Fruit fly (Drosophila melanogaster) whole organism, embryonic: ENCODE measurements around the gene Prx5.
A peak's percentile ranks its signal among the peaks of the same experiment; 100 is the strongest.

Experiments used
- Aef1 ChIP-seq: fragments of 200-800 bp; sonication (Bioruptor generic); IDR thresholded peaks from 3 replicates; pipeline ENCODE4 v1.3.6; 2022; ENCODE audit warnings: missing biosample characterization, missing genetic modification characterization
- Bdp1 ChIP-seq: fragments of 200-800 bp; sonication (Bioruptor generic); optimal IDR thresholded peaks from 3 replicates; lab custom pipeline; 2016; ENCODE audit warnings: missing biosample characterization, missing genetic modification characterization
- CG12299 ChIP-seq: fragments of 200-800 bp; sonication (Bioruptor generic); optimal IDR thresholded peaks from 2 replicates; lab custom pipeline; 2018; ENCODE audit warnings: missing biosample characterization, mild to moderate bottlenecking, missing genetic modification characterization
- CG12659 ChIP-seq: fragments of 200-800 bp; sonication (Bioruptor generic); optimal IDR thresholded peaks from 3 replicates; lab custom pipeline; 2017; ENCODE audit warnings: mild to moderate bottlenecking, missing biosample characterization, missing genetic modification reagents, missing genetic modification characterization
- CG13624 ChIP-seq: fragments of 200-800 bp; sonication (Bioruptor generic); optimal IDR thresholded peaks from 2 replicates; lab custom pipeline; 2016; ENCODE audit warnings: missing biosample characterization, missing genetic modification characterization
- CG15601 ChIP-seq: fragments of 200-800 bp; sonication (Bioruptor generic); optimal IDR thresholded peaks from 3 replicates; lab custom pipeline; 2019; ENCODE audit warnings: missing biosample characterization, mild to moderate bottlenecking, missing genetic modification characterization, moderate library complexity
- CG1602 ChIP-seq: fragments of 200-800 bp; sonication (Bioruptor generic); optimal IDR thresholded peaks from 3 replicates; lab custom pipeline; 2016; ENCODE audit warnings: missing biosample characterization, missing genetic modification characterization
- CG16863 ChIP-seq: fragments of 200-800 bp; sonication (Bioruptor generic); optimal IDR thresholded peaks from 3 replicates; lab custom pipeline; 2016; ENCODE audit warnings: missing biosample characterization, missing genetic modification characterization
- CG17328 ChIP-seq: fragments of 200-800 bp; sonication (Bioruptor generic); IDR thresholded peaks from 2 replicates; pipeline ENCODE4 v1.3.6; 2022; ENCODE audit warnings: missing biosample characterization, missing genetic modification characterization
- CG17912 ChIP-seq: fragments of 200-800 bp; sonication (Bioruptor generic); optimal IDR thresholded peaks from 2 replicates; lab custom pipeline; 2018; ENCODE audit warnings: missing biosample characterization, mild to moderate bottlenecking, missing genetic modification characterization
- CG18619 ChIP-seq: fragments of 200-800 bp; sonication (Bioruptor generic); optimal IDR thresholded peaks from 3 replicates; lab custom pipeline; 2017; ENCODE audit warnings: missing biosample characterization, mild to moderate bottlenecking, missing genetic modification characterization
- CG3838 ChIP-seq: fragments of 200-800 bp; sonication (Bioruptor generic); optimal IDR thresholded peaks from 3 replicates; lab custom pipeline; 2016; ENCODE audit warnings: missing biosample characterization, missing genetic modification characterization
- CG4820 ChIP-seq: fragments of 200-800 bp; sonication (Bioruptor generic); optimal IDR thresholded peaks from 3 replicates; lab custom pipeline; 2016; ENCODE audit warnings: missing biosample characterization, missing genetic modification characterization
- CG5245 ChIP-seq: fragments of 200-800 bp; sonication (Bioruptor generic); optimal IDR thresholded peaks from 3 replicates; lab custom pipeline; 2016; ENCODE audit warnings: missing biosample characterization, missing genetic modification characterization
- CG6854 ChIP-seq: fragments of 200-800 bp; sonication (Bioruptor generic); optimal IDR thresholded peaks from 3 replicates; lab custom pipeline; 2017; ENCODE audit warnings: missing biosample characterization, mild to moderate bottlenecking, missing genetic modification characterization
- CG7987 ChIP-seq: fragments of 200-800 bp; sonication (Bioruptor generic); optimal IDR thresholded peaks from 2 replicates; lab custom pipeline; 2018; ENCODE audit warnings: missing biosample characterization, mild to moderate bottlenecking, missing genetic modification characterization, moderate library complexity
- CTCF ChIP-seq: fragments of 200-800 bp; sonication (Bioruptor generic); optimal IDR thresholded peaks from 2 replicates; lab custom pipeline; 2017; ENCODE audit warnings: missing biosample characterization, mild to moderate bottlenecking, missing genetic modification characterization, moderate library complexity
- D ChIP-seq, 2 experiments: fragments of 200-800 bp in 1 of 2; fragments of >200 bp in 1 of 2; sonication (Bioruptor generic) in 1 of 2; optimal IDR thresholded peaks; 2 replicates in 1 of 2; 3 replicates in 1 of 2; lab custom pipeline; 2017; ENCODE audit warnings: mild to moderate bottlenecking in 1 of 2, missing biosample characterization in 1 of 2, missing genetic modification characterization in 1 of 2, missing genetic modification reagents in 1 of 2
- Dbx ChIP-seq: fragments of 200-800 bp; sonication (Bioruptor generic); IDR thresholded peaks from 3 replicates; pipeline ENCODE4 v1.3.6; 2022; ENCODE audit warnings: missing biosample characterization, missing genetic modification characterization
- Dip3 ChIP-seq: fragments of 200-800 bp; sonication (Bioruptor generic); optimal IDR thresholded peaks from 3 replicates; lab custom pipeline; 2016; ENCODE audit warnings: missing biosample characterization, missing genetic modification characterization
- Eip74EF ChIP-seq, 2 experiments: fragments of 200-800 bp in 1 of 2; fragments of >200 bp in 1 of 2; sonication (Bioruptor generic) in 1 of 2; optimal IDR thresholded peaks; 2 replicates each; lab custom pipeline; 2017 to 2019; ENCODE audit warnings: missing biosample characterization in 2 of 2, missing genetic modification characterization in 2 of 2, mild to moderate bottlenecking in 1 of 2, moderate library complexity in 1 of 2
- HHEX ChIP-seq: fragments of 200-800 bp; sonication (Bioruptor generic); optimal IDR thresholded peaks from 3 replicates; lab custom pipeline; 2017; ENCODE audit warnings: missing biosample characterization, mild to moderate bottlenecking, missing genetic modification characterization, missing genetic modification reagents
- Hr51 ChIP-seq, 2 experiments: fragments of 200-800 bp; sonication (Bioruptor generic); optimal IDR thresholded peaks; 2 replicates in 1 of 2; 3 replicates in 1 of 2; lab custom pipeline; 2016 to 2018; ENCODE audit warnings: missing biosample characterization in 2 of 2, missing genetic modification characterization in 2 of 2, mild to moderate bottlenecking in 1 of 2, moderate library complexity in 1 of 2
- MBD-R2 ChIP-seq: fragments of 200-800 bp; sonication (Bioruptor generic); IDR thresholded peaks from 2 replicates; pipeline ENCODE4 v1.3.6; 2022; ENCODE audit warnings: missing biosample characterization, missing genetic modification characterization
- Mrtf ChIP-seq: fragments of 200-800 bp; sonication (Bioruptor generic); IDR thresholded peaks from 3 replicates; pipeline ENCODE4 v1.3.6; 2022; ENCODE audit warnings: missing biosample characterization, missing genetic modification characterization
- Neu2 ChIP-seq: fragments of 200-800 bp; sonication (Bioruptor generic); optimal IDR thresholded peaks from 3 replicates; lab custom pipeline; 2016; ENCODE audit warnings: missing biosample characterization, missing genetic modification characterization, borderline replicate concordance
- Stat92E ChIP-seq, 3 experiments: fragments of >200 bp in 2 of 3; fragments of 200-800 bp in 1 of 3; sonication (Bioruptor generic) in 1 of 3; optimal IDR thresholded peaks; 2 replicates each; lab custom pipeline; 2017 to 2019; ENCODE audit warnings: missing biosample characterization in 3 of 3, missing genetic modification characterization in 3 of 3, mild to moderate bottlenecking in 1 of 3, moderate library complexity in 1 of 3
- TFAM ChIP-seq: fragments of 200-800 bp; sonication (Bioruptor generic); optimal IDR thresholded peaks from 2 replicates; lab custom pipeline; 2017; ENCODE audit warnings: missing biosample characterization, missing genetic modification characterization, inconsistent platforms
- bab2 ChIP-seq: fragments of 200-800 bp; sonication (Bioruptor generic); optimal IDR thresholded peaks from 2 replicates; lab custom pipeline; 2016; ENCODE audit warnings: missing biosample characterization, missing genetic modification characterization
- bsh ChIP-seq, 2 experiments: fragments of 200-800 bp; sonication (Bioruptor generic); optimal IDR thresholded peaks; 2 replicates each; lab custom pipeline; 2017 to 2018; ENCODE audit warnings: mild to moderate bottlenecking in 2 of 2, missing biosample characterization in 2 of 2, missing genetic modification characterization in 2 of 2, moderate library complexity in 1 of 2
- cg ChIP-seq: fragments of 200-800 bp; sonication (Bioruptor generic); optimal IDR thresholded peaks from 3 replicates; lab custom pipeline; 2019; ENCODE audit warnings: missing biosample characterization, mild to moderate bottlenecking, missing genetic modification characterization, moderate library complexity
- crol ChIP-seq: fragments of 200-800 bp; sonication (Bioruptor generic); IDR thresholded peaks from 2 replicates; pipeline ENCODE4 v1.3.6; 2022; ENCODE audit warnings: missing biosample characterization, missing genetic modification characterization
- da ChIP-seq: fragments of 200-800 bp; sonication (Bioruptor generic); optimal IDR thresholded peaks from 2 replicates; lab custom pipeline; 2016; ENCODE audit warnings: missing biosample characterization, missing genetic modification characterization
- en ChIP-seq: fragments of 200-800 bp; sonication (Bioruptor generic); optimal IDR thresholded peaks from 2 replicates; lab custom pipeline; 2016; ENCODE audit warnings: missing biosample characterization, missing genetic modification characterization
- ewg ChIP-seq: fragments of 200-800 bp; sonication (Bioruptor generic); optimal IDR thresholded peaks from 3 replicates; lab custom pipeline; 2017; ENCODE audit warnings: mild to moderate bottlenecking, missing biosample characterization, missing genetic modification reagents, missing genetic modification characterization
- eyg ChIP-seq: fragments of 200-800 bp; sonication (Bioruptor generic); optimal IDR thresholded peaks from 3 replicates; lab custom pipeline; 2016; ENCODE audit warnings: missing biosample characterization, missing genetic modification characterization
- fd3F ChIP-seq: fragments of 200-800 bp; sonication (Bioruptor generic); optimal IDR thresholded peaks from 2 replicates; lab custom pipeline; 2018; ENCODE audit warnings: missing biosample characterization, mild to moderate bottlenecking, missing genetic modification characterization, moderate library complexity
- gsb ChIP-seq: fragments of 200-800 bp; sonication (Bioruptor generic); IDR thresholded peaks from 2 replicates; pipeline ENCODE4 v1.3.6; 2022; ENCODE audit warnings: missing biosample characterization, missing genetic modification characterization
- hkb ChIP-seq, 2 experiments: fragments of 200-800 bp in 1 of 2; fragments of >200 bp in 1 of 2; sonication (Bioruptor generic) in 1 of 2; IDR thresholded peaks in 1 of 2; optimal IDR thresholded peaks in 1 of 2; 2 replicates each; pipeline versions ENCODE4 v1.3.6 to Lab custom; 2017 to 2022; ENCODE audit warnings: missing biosample characterization in 1 of 2, missing genetic modification characterization in 1 of 2
- lilli ChIP-seq: fragments of 200-800 bp; sonication (Bioruptor generic); optimal IDR thresholded peaks from 3 replicates; lab custom pipeline; 2016; ENCODE audit warnings: missing biosample characterization, missing genetic modification characterization
- oc ChIP-seq: fragments of 200-800 bp; sonication (Bioruptor generic); optimal IDR thresholded peaks from 2 replicates; lab custom pipeline; 2018; ENCODE audit warnings: missing biosample characterization, mild to moderate bottlenecking, missing genetic modification characterization, moderate library complexity
- onecut ChIP-seq: fragments of 200-800 bp; sonication (Bioruptor generic); IDR thresholded peaks from 2 replicates; pipeline ENCODE4 v1.3.6; 2022; ENCODE audit warnings: missing biosample characterization, missing genetic modification characterization
- tap ChIP-seq: fragments of 200-800 bp; optimal IDR thresholded peaks from 3 replicates; lab custom pipeline; 2019; ENCODE audit warnings: missing biosample characterization, mild to moderate bottlenecking, missing genetic modification characterization, moderate library complexity
- tll ChIP-seq, 2 experiments: fragments of 200-800 bp in 1 of 2; fragments of >200 bp in 1 of 2; sonication (Bioruptor generic) in 1 of 2; optimal IDR thresholded peaks; 2 replicates each; lab custom pipeline; 2017 to 2019; ENCODE audit warnings: missing biosample characterization in 2 of 2, missing genetic modification characterization in 2 of 2, mild to moderate bottlenecking in 1 of 2, moderate library complexity in 1 of 2
- tna ChIP-seq: fragments of 200-800 bp; sonication (Bioruptor generic); IDR thresholded peaks from 2 replicates; pipeline ENCODE4 v1.3.6; 2022; ENCODE audit warnings: missing biosample characterization, missing genetic modification characterization; ENCODE audit not compliant: partially characterized antibody
- trh ChIP-seq: fragments of 200-800 bp; sonication (Bioruptor generic); optimal IDR thresholded peaks from 2 replicates; lab custom pipeline; 2016; ENCODE audit warnings: missing biosample characterization, missing genetic modification characterization
- vnd ChIP-seq: fragments of 200-800 bp; sonication (Bioruptor generic); IDR thresholded peaks from 3 replicates; pipeline ENCODE4 v1.3.6; 2022; ENCODE audit warnings: missing biosample characterization, missing genetic modification characterization; ENCODE audit not compliant: partially characterized antibody
- zen ChIP-seq: fragments of 200-800 bp; sonication (Bioruptor generic); optimal IDR thresholded peaks from 3 replicates; lab custom pipeline; 2018; ENCODE audit warnings: missing biosample characterization, mild to moderate bottlenecking, missing genetic modification characterization, moderate library complexity

Prx5 gene

dm6 chr3R:18198518-18199118 is 31.5 kb upstream of the Prx5 start (continued):
- no peak for TF ChIP-seq oc
- TF ChIP-seq hkb (optimal IDR thresholded peaks at IDR 0.05; lab: Kevin White, UChicago): no peak
- no peak for TF ChIP-seq hkb (GFP tag; IDR thresholded peaks at IDR 0.05; lab: Robert Waterston, UW)
- no peak for TF ChIP-seq tna (GFP tag; lab: Robert Waterston, UW)
- no peak for TF ChIP-seq CG12659 (GFP tag; lab: Kevin White, UChicago)
- no peak for TF ChIP-seq CG5245
- peak; percentile 35 for TF ChIP-seq CG17912 (GFP tag; lab: Kevin White, UChicago)
- TF ChIP-seq eyg: peak; percentile 27
- TF ChIP-seq Hr51 (GFP tag; optimal IDR thresholded peaks at IDR 0.05; lab: Kevin White, UChicago): peak in 1 of 2 experiments; percentile 1
- no peak for TF ChIP-seq MBD-R2
- TF ChIP-seq D (optimal IDR thresholded peaks at IDR 0.05; lab: Kevin White, UChicago): peak; percentile 52
- TF ChIP-seq D (GFP tag; optimal IDR thresholded peaks at IDR 0.05; lab: Kevin White, UChicago): peak; percentile 32
- no peak for TF ChIP-seq crol (GFP tag; lab: Robert Waterston, UW)
- TF ChIP-seq da: peak; percentile 49
- no peak for TF ChIP-seq Dip3 (GFP tag; lab: Kevin White, UChicago)
- peak; percentile 26 for TF ChIP-seq lilli (GFP tag; lab: Kevin White, UChicago)
- no peak for TF ChIP-seq CTCF (GFP tag; lab: Kevin White, UChicago)
- TF ChIP-seq trh: no peak
- TF ChIP-seq fd3F (GFP tag; lab: Kevin White, UChicago): no peak
- TF ChIP-seq tll (GFP tag; optimal IDR thresholded peaks at IDR 0.05; lab: Kevin White, UChicago): peak in 1 of 2 experiments; percentile 70
- peak; percentile 64 for TF ChIP-seq CG3838 (GFP tag; lab: Kevin White, UChicago)
- no peak for TF ChIP-seq Neu2 (GFP tag; lab: Kevin White, UChicago)
- TF ChIP-seq Aef1 (GFP tag; lab: Robert Waterston, UW): no peak
- TF ChIP-seq CG15601 (tag; lab: Kevin White, UChicago): peak; percentile 39
- TF ChIP-seq CG17328 (GFP tag; lab: Robert Waterston, UW): no peak
- peak; percentile 28 for TF ChIP-seq CG6854 (GFP tag; lab: Kevin White, UChicago)
- TF ChIP-seq cg: peak; percentile 91
- TF ChIP-seq Bdp1 (GFP tag; lab: Kevin White, UChicago): peak; percentile 37
- peak in 1 of 2 experiments; percentile 48 for TF ChIP-seq Eip74EF (GFP tag; optimal IDR thresholded peaks at IDR 0.05; lab: Kevin White, UChicago)
- no peak for TF ChIP-seq Dbx (GFP tag; lab: Robert Waterston, UW)
- TF ChIP-seq CG1602 (GFP tag; lab: Kevin White, UChicago): peak; percentile 4
- TF ChIP-seq bab2 (GFP tag; lab: Kevin White, UChicago): peak; percentile 57
- TF ChIP-seq CG7987 (GFP tag; lab: Kevin White, UChicago): peak; percentile 76
- TF ChIP-seq CG12299: peak; percentile 64
- peak; percentile 7 for TF ChIP-seq HHEX (GFP tag; lab: Kevin White, UChicago)
- TF ChIP-seq tap: peak; percentile 29
- TF ChIP-seq TFAM (GFP tag; lab: Kevin White, UChicago): no peak
- TF ChIP-seq en (GFP tag; lab: Kevin White, UChicago): no peak
- TF ChIP-seq bsh (GFP tag; optimal IDR thresholded peaks at IDR 0.05; lab: Kevin White, UChicago): peak in 1 of 2 experiments; percentile 39
- peak in 1 of 3 experiments; percentile 13 for TF ChIP-seq Stat92E (GFP tag; optimal IDR thresholded peaks at IDR 0.05; lab: Kevin White, UChicago)
- TF ChIP-seq CG18619 (GFP tag; lab: Kevin White, UChicago): peak; percentile 6
- TF ChIP-seq Mrtf: no peak
- TF ChIP-seq onecut (GFP tag; lab: Robert Waterston, UW): peak; percentile 94
- TF ChIP-seq gsb: no peak
- peak; percentile 41 for TF ChIP-seq CG13624 (GFP tag; lab: Kevin White, UChicago)
- TF ChIP-seq zen (tag; lab: Kevin White, UChicago): peak; percentile 47
- TF ChIP-seq vnd (GFP tag; lab: Robert Waterston, UW): no peak
- TF ChIP-seq CG4820 (GFP tag; lab: Kevin White, UChicago): peak; percentile 10
- TF ChIP-seq CG16863 (GFP tag; lab: Kevin White, UChicago): peak; percentile 34
- peak; percentile 50 for TF ChIP-seq ewg
